Worm (Caenorhabditis elegans): ENCODE results near the gene sbp-1.

Gene sbp-1

ce11 chrIII:11459802-11460201, 17.4 kb upstream of the sbp-1 start:
- no peak for TF ChIP-seq efl-1 (optimal IDR thresholded peaks at IDR 0.05)
- TF ChIP-seq efl-1 (GFP tag; optimal IDR thresholded peaks at IDR 0.05 in 1 of 2): peak in 1 of 2 experiments; percentile 12
- no peak for TF ChIP-seq pax-3 (tag; optimal IDR thresholded peaks at IDR 0.05)

ce11 chrIII:11459041-11459440, 16.7 kb upstream of the sbp-1 start:
- TF ChIP-seq rnt-1 (tag; optimal IDR thresholded peaks at IDR 0.05) (no peak), C04F5.9 (tag; optimal IDR thresholded peaks at IDR 0.05) (no peak), lin-14 (GFP tag; optimal IDR thresholded peaks at IDR 0.05) (peak; percentile 62), F16B12.6 (tag; optimal IDR thresholded peaks at IDR 0.05) (no peak), nhr-12 (tag; optimal IDR thresholded peaks at IDR 0.05) (no peak)

- TF ChIP-seq isw-1 (GFP tag; IDR thresholded peaks at IDR 0.05) (no peak), lin-14 (GFP tag; optimal IDR thresholded peaks at IDR 0.05) (peak; percentile 54), ceh-82 (tag; optimal IDR thresholded peaks at IDR 0.05) (no peak)
These were observed 15.5 kb upstream of the sbp-1 start for ce11 chrIII:11457911-11458310.

- TF ChIP-seq efl-1 (optimal IDR thresholded peaks at IDR 0.05) (no peak), efl-1 (GFP tag; optimal IDR thresholded peaks at IDR 0.05 in 1 of 2) (peak in 1 of 2 experiments; percentile 19), blmp-1 (tag; optimal IDR thresholded peaks at IDR 0.05) (no peak)
These were observed 14.2 kb upstream of the sbp-1 start, which contains the start of gene plr-1 for ce11 chrIII:11456577-11456976. Gene plr-1 (plus strand): TSS chrIII:11456877.

- TF ChIP-seq skn-1 (tag; optimal IDR thresholded peaks at IDR 0.05) (no peak), aha-1 (tag; optimal IDR thresholded peaks at IDR 0.05) (no peak), dsc-1 (tag; optimal IDR thresholded peaks at IDR 0.05) (peak; percentile 93)
These were observed 11.6 kb upstream of the sbp-1 start for ce11 chrIII:11453970-11454369.

- TF ChIP-seq snpc-4 (tag; optimal IDR thresholded peaks at IDR 0.05): no peak
- TF ChIP-seq nhr-84 (tag; optimal IDR thresholded peaks at IDR 0.05): no peak
- TF ChIP-seq unc-98 (GFP tag; IDR thresholded peaks at IDR 0.05): no peak
These were observed 10.2 kb upstream of the sbp-1 start for ce11 chrIII:11452530-11452929.

- TF ChIP-seq nhr-85 (tag): peak; percentile 59
- TF ChIP-seq lin-14 (GFP tag; optimal IDR thresholded peaks at IDR 0.05): peak; percentile 44
- peak; percentile 45 for TF ChIP-seq blmp-1 (tag; optimal IDR thresholded peaks at IDR 0.05)
- TF ChIP-seq dsc-1 (tag; optimal IDR thresholded peaks at IDR 0.05): peak; percentile 15
- TF ChIP-seq vab-15 (tag; optimal IDR thresholded peaks at IDR 0.05): no peak
These were observed 9.0 kb upstream of the sbp-1 start for ce11 chrIII:11451380-11451779.

ce11 chrIII:11448330-11448729, 6.0 kb upstream of the sbp-1 start:
- no peak for TF ChIP-seq nhr-11 (tag; optimal IDR thresholded peaks at IDR 0.05)
- TF ChIP-seq blmp-1 (tag; optimal IDR thresholded peaks at IDR 0.05): peak; percentile 54
- no peak for TF ChIP-seq fkh-8 (tag; optimal IDR thresholded peaks at IDR 0.05)
- TF ChIP-seq ceh-82 (tag; optimal IDR thresholded peaks at IDR 0.05): no peak

- TF ChIP-seq efl-1 (optimal IDR thresholded peaks at IDR 0.05) (no peak), efl-1 (GFP tag; optimal IDR thresholded peaks at IDR 0.05 in 1 of 2) (peak in 1 of 2 experiments; percentile 11), nhr-19 (GFP tag; conservative IDR thresholded peaks at IDR 0.05) (no peak)
These were observed 4.5 kb upstream of the sbp-1 start for ce11 chrIII:11446826-11447225.

ce11 chrIII:11444796-11445386, 2.5 kb upstream of the sbp-1 start:
- TF ChIP-seq lin-14 (GFP tag; optimal IDR thresholded peaks at IDR 0.05) (peak; percentile 66), dsc-1 (tag; optimal IDR thresholded peaks at IDR 0.05) (peak; percentile 3), elt-3 (tag; optimal IDR thresholded peaks at IDR 0.05) (peak in 2 of 6 experiments; percentile 66 to 82), ceh-88 (GFP tag; IDR thresholded peaks at IDR 0.05) (no peak), nhr-47 (tag; optimal IDR thresholded peaks at IDR 0.05) (peak; percentile 22), lin-35 (GFP tag; optimal IDR thresholded peaks at IDR 0.05) (peak in 1 of 2 experiments; percentile 58), sox-4 (tag; optimal IDR thresholded peaks at IDR 0.05) (no peak), isw-1 (GFP tag; IDR thresholded peaks at IDR 0.05) (no peak), blmp-1 (tag; optimal IDR thresholded peaks at IDR 0.05) (peak; percentile 43), elt-2 (tag; optimal IDR thresholded peaks at IDR 0.05) (peak; percentile 65), nhr-71 (tag; optimal IDR thresholded peaks at IDR 0.05) (peak; percentile 81), irx-1 (tag; optimal IDR thresholded peaks at IDR 0.05) (peak; percentile 42), nhr-84 (tag; optimal IDR thresholded peaks at IDR 0.05) (no peak), swsn-7 (tag; optimal IDR thresholded peaks at IDR 0.05) (peak; percentile 30), snu-23 (GFP tag; optimal IDR thresholded peaks at IDR 0.05) (peak; percentile 61), efl-3 (GFP tag; optimal IDR thresholded peaks at IDR 0.05) (no peak)
